Fruit fly (Drosophila melanogaster): ENCODE data around the gene CG10254.

Gene CG10254

DNA sequence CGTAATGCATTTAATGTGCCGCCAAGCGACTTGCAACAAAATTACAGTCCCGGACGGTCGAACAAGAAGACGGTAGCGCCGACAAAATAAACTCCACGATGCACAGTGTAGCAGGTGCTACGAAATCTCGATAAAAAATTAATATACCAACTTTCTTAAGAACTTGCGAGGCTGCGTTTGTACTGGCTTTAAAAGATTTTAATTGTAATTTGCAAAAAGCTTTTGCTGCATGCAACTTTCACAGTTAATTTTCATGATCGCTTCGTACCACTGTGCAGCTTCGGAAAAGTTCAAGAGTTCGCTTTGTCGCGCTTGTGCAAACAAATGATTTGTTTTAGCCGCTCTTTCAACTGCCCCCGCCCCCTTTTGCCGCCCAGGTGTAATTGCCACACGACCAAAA is 48.6 kb downstream of the CG10254 start (continued):
- TF ChIP-seq lz (GFP tag; optimal IDR thresholded peaks at IDR 0.05) (peak; percentile 65), esn (GFP tag; optimal IDR thresholded peaks at IDR 0.05) (peak; percentile 70), CG31627 (GFP tag; optimal IDR thresholded peaks at IDR 0.05) (peak; percentile 74), CG3919 (GFP tag; optimal IDR thresholded peaks at IDR 0.05) (peak; percentile 87), CG16779 (tag; optimal IDR thresholded peaks at IDR 0.05) (peak; percentile 18), ss (GFP tag; optimal IDR thresholded peaks at IDR 0.05) (peak in 1 of 2 experiments; percentile 11), pdm3 (GFP tag; optimal IDR thresholded peaks at IDR 0.05) (peak; percentile 84), net (GFP tag; optimal IDR thresholded peaks at IDR 0.05) (peak; percentile 86), CG34406 (GFP tag; optimal IDR thresholded peaks at IDR 0.05) (peak; percentile 68), CG9139 (GFP tag; optimal IDR thresholded peaks at IDR 0.05) (no peak), Sox102F (GFP tag; optimal IDR thresholded peaks at IDR 0.05) (peak; percentile 73), cyc (GFP tag; optimal IDR thresholded peaks at IDR 0.05) (peak; percentile 72), CG1621 (tag; optimal IDR thresholded peaks at IDR 0.05) (peak; percentile 49), fd59A (GFP tag; optimal IDR thresholded peaks at IDR 0.05) (peak; percentile 40), svp (GFP tag) (peak; percentile 89), CG11294 (GFP tag; IDR thresholded peaks at IDR 0.05) (peak; percentile 79; the same call in 1 of the 2 replicates), CG4318 (GFP tag; optimal IDR thresholded peaks at IDR 0.05) (peak; percentile 85), CG6808 (GFP tag; optimal IDR thresholded peaks at IDR 0.05) (peak; percentile 40), Hr38 (GFP tag; optimal IDR thresholded peaks at IDR 0.05) (peak; percentile 81), CG8632 (GFP tag; optimal IDR thresholded peaks at IDR 0.05) (peak; percentile 62), spab (GFP tag; optimal IDR thresholded peaks at IDR 0.05) (peak; percentile 56), Ets96B (tag; optimal IDR thresholded peaks at IDR 0.05) (peak; percentile 62), topi (GFP tag; optimal IDR thresholded peaks at IDR 0.05) (peak; percentile 74), Eip75B (GFP tag; optimal IDR thresholded peaks at IDR 0.05) (peak; percentile 76), Smox (GFP tag; optimal IDR thresholded peaks at IDR 0.05) (peak; percentile 66)

DNA sequence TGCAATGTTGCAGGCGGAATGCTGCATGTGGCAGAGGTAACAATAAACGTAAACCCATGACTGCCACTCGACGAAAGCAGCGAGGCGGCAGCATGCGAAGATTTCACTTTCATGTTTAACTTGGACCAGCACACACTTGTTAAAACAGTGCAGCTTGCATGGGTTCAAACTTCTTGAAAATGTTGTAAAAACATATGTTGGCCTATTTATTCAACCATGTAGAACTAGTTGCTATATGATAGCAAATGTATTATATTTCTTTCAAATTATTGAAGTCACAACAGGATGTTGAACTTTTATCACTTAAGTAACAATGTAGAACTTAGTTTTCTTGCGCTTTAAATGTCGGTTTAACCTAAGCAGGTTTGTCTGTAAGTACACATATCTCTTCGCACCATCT is 51.9 kb downstream of the CG10254 start:
- peak; percentile 27 for TF ChIP-seq Hr4 (GFP tag; optimal IDR thresholded peaks at IDR 0.05)
- TF ChIP-seq Hr38 (GFP tag; optimal IDR thresholded peaks at IDR 0.05), result no peak
- TF ChIP-seq CG15336 (GFP tag; IDR thresholded peaks at IDR 0.05), result 0 out of 2 replicates have a peak, but pooled peaks have one; percentile 28
- TF ChIP-seq CG32006 (GFP tag; optimal IDR thresholded peaks at IDR 0.05), result peak; percentile 31
- TF ChIP-seq Eip78C (GFP tag), result peak; percentile 82

DNA sequence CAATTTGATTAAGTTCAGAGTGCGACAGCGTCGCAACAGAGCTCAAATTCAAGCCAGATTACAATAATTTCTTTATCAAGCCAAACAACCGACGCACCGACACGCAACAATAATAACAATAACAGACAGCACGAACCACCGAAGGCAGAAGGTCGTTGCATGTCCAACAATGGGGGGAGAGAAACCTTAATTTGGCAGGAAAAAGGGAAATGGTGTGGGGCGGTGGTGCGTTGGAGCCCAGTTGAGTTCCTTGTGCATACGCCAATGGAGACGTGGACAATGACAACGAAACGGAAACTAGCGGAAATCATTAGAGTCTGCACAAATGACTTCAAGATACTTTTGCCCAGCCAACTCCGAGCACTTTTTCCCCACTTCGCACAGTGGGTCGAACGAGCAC is 55.2 kb downstream of the CG10254 start:
- TF ChIP-seq svp (GFP tag), result peak; percentile 51
- no peak for TF ChIP-seq CG34406 (GFP tag; optimal IDR thresholded peaks at IDR 0.05)
- no peak for TF ChIP-seq CG10669 (GFP tag; optimal IDR thresholded peaks at IDR 0.05)

Data from whole organism, prepupa.